Worm (Caenorhabditis elegans) whole organism, L4 larva: ENCODE measurements around the gene Y17G9B.11.

ENCODE experiments used
- F49E8.2 ChIP-seq: sonication (generic microtip); optimal IDR thresholded peaks from 2 replicates; lab custom pipeline; 2016; ENCODE audit warnings: missing compliant biosample characterization, mild to moderate bottlenecking, missing genetic modification characterization, borderline replicate concordance
- Y5F2A.4 ChIP-seq: fragments of 200-800 bp; sonication (Bioruptor generic); optimal IDR thresholded peaks from 2 replicates; lab custom pipeline; 2018; ENCODE audit warnings: mild to moderate bottlenecking, missing genetic modification characterization, missing compliant biosample characterization
- daf-12 ChIP-seq: fragments of 150-350 bp; optimal IDR thresholded peaks from 2 replicates; lab custom pipeline; 2014; ENCODE audit warnings: missing biosample characterization, missing genetic modification reagents, missing genetic modification characterization
- fos-1 ChIP-seq: fragments of 150-350 bp; optimal IDR thresholded peaks from 2 replicates; lab custom pipeline; 2014; ENCODE audit warnings: missing biosample characterization, missing genetic modification characterization
- hmg-1.1 ChIP-seq: fragments of 200-800 bp; sonication (Bioruptor generic); IDR thresholded peaks from 2 replicates; pipeline ENCODE4 v1.3.6; 2022; ENCODE audit warnings: missing genetic modification reagents, missing genetic modification characterization, missing compliant biosample characterization
- lin-13 ChIP-seq: fragments of 150-350 bp; optimal IDR thresholded peaks from 2 replicates; lab custom pipeline; 2014; ENCODE audit warnings: missing biosample characterization, missing genetic modification reagents, missing genetic modification characterization
- lin-29 ChIP-seq: fragments of 200-800 bp; sonication (Bioruptor generic); IDR thresholded peaks from 2 replicates; pipeline ENCODE4 v1.3.6; 2022; ENCODE audit warnings: missing genetic modification reagents, missing genetic modification characterization, missing compliant biosample characterization
- lsy-2 ChIP-seq, 2 experiments: fragments of 150-350 bp in 1 of 2; sonication (generic microtip) in 1 of 2; optimal IDR thresholded peaks; 2 replicates each; lab custom pipeline; 2014 to 2017; ENCODE audit warnings: missing biosample characterization in 2 of 2, missing genetic modification characterization in 2 of 2
- madf-9 ChIP-seq: fragments of 200-800 bp; sonication (Bioruptor generic); conservative IDR thresholded peaks from 2 replicates; pipeline ENCODE4 v1.3.6; 2022; ENCODE audit warnings: missing genetic modification reagents, missing genetic modification characterization, missing compliant biosample characterization
- nhr-25 ChIP-seq: sonication (generic microtip); optimal IDR thresholded peaks from 2 replicates; lab custom pipeline; 2017; ENCODE audit warnings: missing genetic modification characterization, mild to moderate bottlenecking, missing compliant biosample characterization, antibody characterized with exemption, moderate library complexity, borderline replicate concordance; ENCODE audit not compliant: insufficient read depth
- nhr-28 ChIP-seq: fragments of 150-350 bp; optimal IDR thresholded peaks from 2 replicates; lab custom pipeline; 2014; ENCODE audit warnings: missing biosample characterization, missing genetic modification characterization
- php-3 ChIP-seq: fragments of 200-800 bp; sonication (Bioruptor generic); IDR thresholded peaks from 2 replicates; pipeline ENCODE4 v1.3.6; 2022; ENCODE audit warnings: missing genetic modification reagents, missing genetic modification characterization, missing compliant biosample characterization

- TF ChIP-seq daf-12 (tag; lab: Kevin White, UChicago) (no peak), hmg-1.1 (GFP tag; lab: Robert Waterston, UW) (0 out of 2 replicates have a peak, but pooled peaks have one; percentile 37), nhr-25 (tag; lab: Kevin White, UChicago) (no peak), fos-1 (tag; lab: Kevin White, UChicago) (no peak), F49E8.2 (tag; lab: Kevin White, UChicago) (no peak), lin-29 (GFP tag; lab: Robert Waterston, UW) (no peak), lsy-2 (tag; optimal IDR thresholded peaks at IDR 0.05; lab: Kevin White, UChicago) (no peak), Y5F2A.4 (no peak), php-3 (GFP tag; lab: Robert Waterston, UW) (no peak), nhr-28 (tag; lab: Kevin White, UChicago) (peak; percentile 47), madf-9 (GFP tag; lab: Robert Waterston, UW) (no peak), lin-13 (no peak)
These were observed 24.7 kb downstream of the Y17G9B.11 start for ce11 chrIV:4781123-4781522.
